Worm (Caenorhabditis elegans) whole organism, L3 larva: ENCODE data around the gene npr-3.

Experiments used
- aly-2 ChIP-seq: fragments of 150-350 bp; optimal IDR thresholded peaks from 2 replicates; lab custom pipeline; 2014; ENCODE audit warnings: missing biosample characterization, missing genetic modification characterization
- ceh-9 ChIP-seq: sonication (generic microtip); optimal IDR thresholded peaks from 2 replicates; lab custom pipeline; 2018; ENCODE audit warnings: missing biosample characterization, missing genetic modification characterization
- lin-39 ChIP-seq: fragments of 150-350 bp; optimal IDR thresholded peaks from 2 replicates; lab custom pipeline; 2018; ENCODE audit warnings: missing biosample characterization, missing genetic modification reagents, missing genetic modification characterization
- nhr-11 ChIP-seq: fragments of 150-350 bp; optimal IDR thresholded peaks from 2 replicates; lab custom pipeline; 2014; ENCODE audit warnings: missing biosample characterization, missing genetic modification characterization
- nhr-25 ChIP-seq: sonication (generic microtip); optimal IDR thresholded peaks from 2 replicates; lab custom pipeline; 2017; ENCODE audit warnings: missing biosample characterization, missing genetic modification characterization
- sea-2 ChIP-seq: fragments of 150-350 bp; sonication (generic microtip); optimal IDR thresholded peaks from 4 replicates; lab custom pipeline; 2014; ENCODE audit warnings: missing biosample characterization, missing genetic modification reagents, missing genetic modification characterization
- skn-1 ChIP-seq: fragments of 150-350 bp; optimal IDR thresholded peaks from 2 replicates; lab custom pipeline; 2014; ENCODE audit warnings: missing biosample characterization, missing genetic modification characterization
- snpc-4 ChIP-seq: fragments of 150-350 bp; optimal IDR thresholded peaks from 2 replicates; lab custom pipeline; 2014; ENCODE audit warnings: missing biosample characterization, missing genetic modification characterization
- unc-39 ChIP-seq: sonication (generic microtip); optimal IDR thresholded peaks from 4 replicates; lab custom pipeline; 2017; ENCODE audit warnings: missing biosample characterization, missing genetic modification characterization
- ztf-11 ChIP-seq: fragments of 150-350 bp; optimal IDR thresholded peaks from 2 replicates; lab custom pipeline; 2014; ENCODE audit warnings: missing biosample characterization, missing genetic modification characterization

- TF ChIP-seq snpc-4 (tag; lab: Kevin White, UChicago): no peak
- peak; percentile 55 for TF ChIP-seq lin-39 (tag; lab: Kevin White, UChicago)
- TF ChIP-seq nhr-25 (tag; lab: Kevin White, UChicago): no peak
- no peak for TF ChIP-seq unc-39 (tag; lab: Kevin White, UChicago)
- no peak for TF ChIP-seq sea-2 (GFP tag; lab: Kevin White, UChicago)
- no peak for TF ChIP-seq skn-1 (tag; lab: Kevin White, UChicago)
- TF ChIP-seq ceh-9 (tag; lab: Kevin White, UChicago): no peak
- TF ChIP-seq nhr-11 (tag; lab: Kevin White, UChicago): no peak
- no peak for TF ChIP-seq aly-2 (tag; lab: Kevin White, UChicago)
- no peak for TF ChIP-seq ztf-11 (tag; lab: Kevin White, UChicago)
These were observed 6.9 kb upstream of the npr-3 start for ce11 chrIV:11452928-11453327.
